Worm (Caenorhabditis elegans) whole organism, L2 larva: ENCODE results near the gene prmt-4.

Experiments used
- ZK546.5 ChIP-seq: sonication (generic microtip); optimal IDR thresholded peaks from 2 replicates; lab custom pipeline; 2017; ENCODE audit warnings: missing biosample characterization, missing genetic modification characterization
- aly-2 ChIP-seq: fragments of 150-350 bp; optimal IDR thresholded peaks from 2 replicates; lab custom pipeline; 2014; ENCODE audit warnings: missing biosample characterization, missing genetic modification characterization
- ama-1 ChIP-seq: fragments of 150-350 bp; optimal IDR thresholded peaks from 2 replicates; lab custom pipeline; 2018; ENCODE audit warnings: inconsistent platforms
- crh-2 ChIP-seq: sonication (generic microtip); optimal IDR thresholded peaks from 2 replicates; lab custom pipeline; 2017; ENCODE audit warnings: missing biosample characterization, missing genetic modification characterization
- dmd-4 ChIP-seq: sonication (generic microtip); optimal IDR thresholded peaks from 2 replicates; lab custom pipeline; 2017; ENCODE audit warnings: missing biosample characterization, missing genetic modification characterization
- elt-3 ChIP-seq: sonication (generic microtip); optimal IDR thresholded peaks from 2 replicates; lab custom pipeline; 2017; ENCODE audit warnings: missing biosample characterization, missing genetic modification characterization
- mbf-1 ChIP-seq: sonication (generic microtip); optimal IDR thresholded peaks from 2 replicates; lab custom pipeline; 2017; ENCODE audit warnings: missing biosample characterization, missing genetic modification characterization
- nhr-12 ChIP-seq: fragments of 150-350 bp; optimal IDR thresholded peaks from 2 replicates; lab custom pipeline; 2014; ENCODE audit warnings: missing biosample characterization, missing genetic modification characterization
- nhr-237 ChIP-seq: fragments of 150-350 bp; optimal IDR thresholded peaks from 2 replicates; lab custom pipeline; 2014; ENCODE audit warnings: missing biosample characterization, missing genetic modification characterization
- nhr-77 ChIP-seq: fragments of 150-350 bp; optimal IDR thresholded peaks from 2 replicates; lab custom pipeline; 2014; ENCODE audit warnings: missing biosample characterization, missing genetic modification characterization
- unc-62 ChIP-seq: fragments of 150-350 bp; optimal IDR thresholded peaks from 2 replicates; lab custom pipeline; 2014; ENCODE audit warnings: missing biosample characterization, missing genetic modification reagents, missing genetic modification characterization
- zag-1 ChIP-seq: fragments of 150-350 bp; optimal IDR thresholded peaks from 2 replicates; lab custom pipeline; 2014; ENCODE audit warnings: missing biosample characterization, missing genetic modification characterization
- ztf-11 ChIP-seq: sonication (generic microtip); optimal IDR thresholded peaks from 2 replicates; lab custom pipeline; 2017; ENCODE audit warnings: missing biosample characterization, missing genetic modification characterization
- ztf-4 ChIP-seq: fragments of 150-350 bp; optimal IDR thresholded peaks from 2 replicates; lab custom pipeline; 2014; ENCODE audit warnings: missing biosample characterization, missing genetic modification characterization

- TF ChIP-seq nhr-237 (tag; lab: Kevin White, UChicago) (no peak), nhr-77 (tag; lab: Kevin White, UChicago) (no peak), dmd-4 (tag; lab: Kevin White, UChicago) (no peak), ztf-4 (tag; lab: Kevin White, UChicago) (no peak), unc-62 (no peak), zag-1 (tag; lab: Kevin White, UChicago) (no peak), ZK546.5 (tag; lab: Kevin White, UChicago) (no peak), mbf-1 (no peak), nhr-12 (tag; lab: Kevin White, UChicago) (no peak), ztf-11 (tag; lab: Kevin White, UChicago) (no peak), crh-2 (tag; lab: Kevin White, UChicago) (no peak), elt-3 (tag; lab: Kevin White, UChicago) (no peak), ama-1 (lab: Kevin White, UChicago) (no peak), aly-2 (tag; lab: Kevin White, UChicago) (no peak)
Observed at ce11 chrIV:560780-561179, 42.7 kb downstream of the prmt-4 start.
